Fruit fly (Drosophila melanogaster): ENCODE results near the gene CG7950.

CG7950 gene

dm6 chr3R:30100325-30100975 lies 43.8 kb downstream of the CG7950 start (continued):
- TF ChIP-seq fru (optimal IDR thresholded peaks at IDR 0.05), result no peak
- no peak for TF ChIP-seq seq (GFP tag; IDR thresholded peaks at IDR 0.05)
- peak; percentile 44 for TF ChIP-seq Med (GFP tag)
- TF ChIP-seq wdn (GFP tag; IDR thresholded peaks at IDR 0.05), result no peak
- TF ChIP-seq C15 (GFP tag; IDR thresholded peaks at IDR 0.05), result no peak
- no peak for TF ChIP-seq Elba2 (GFP tag; optimal IDR thresholded peaks at IDR 0.05)
- TF ChIP-seq CG4360 (GFP tag; IDR thresholded peaks at IDR 0.05), result no peak
- no peak for TF ChIP-seq CG1024 (GFP tag; IDR thresholded peaks at IDR 0.05)
- no peak for TF ChIP-seq CG10274 (GFP tag; optimal IDR thresholded peaks at IDR 0.05)
- TF ChIP-seq trem (tag; optimal IDR thresholded peaks at IDR 0.05), result no peak
- no peak for TF ChIP-seq CG7357 (GFP tag; IDR thresholded peaks at IDR 0.05)
- TF ChIP-seq p53 (GFP tag; optimal IDR thresholded peaks at IDR 0.05), result no peak
- TF ChIP-seq Scr (GFP tag; IDR thresholded peaks at IDR 0.05; ENCODE audit: partially characterized antibody), result no peak
- no peak for TF ChIP-seq Oaz (GFP tag; IDR thresholded peaks at IDR 0.05)
- TF ChIP-seq Ets97D (GFP tag; optimal IDR thresholded peaks at IDR 0.05), result no peak
- no peak for TF ChIP-seq Meics (GFP tag; optimal IDR thresholded peaks at IDR 0.05)
- no peak for TF ChIP-seq lov (optimal IDR thresholded peaks at IDR 0.05)
- no peak for TF ChIP-seq lov (GFP tag; IDR thresholded peaks at IDR 0.05)
- no peak for TF ChIP-seq CG6813 (GFP tag; optimal IDR thresholded peaks at IDR 0.05)
- no peak for TF ChIP-seq gsb-n (tag; optimal IDR thresholded peaks at IDR 0.05)
- no peak for TF ChIP-seq sob (GFP tag; IDR thresholded peaks at IDR 0.05)
- TF ChIP-seq sr (GFP tag; IDR thresholded peaks at IDR 0.05), result no peak

dm6 chr3R:30100976-30101332 lies 44.3 kb downstream of the CG7950 start:
- no peak for TF ChIP-seq CG8478 (optimal IDR thresholded peaks at IDR 0.05)
- 0 out of 2 replicates have a peak, but pooled peaks have one; percentile 13 for TF ChIP-seq Drgx (GFP tag; IDR thresholded peaks at IDR 0.05)
- no peak for TF ChIP-seq zfh1 (GFP tag; IDR thresholded peaks at IDR 0.05)
- peak in 1 of 2 experiments; percentile 11 for TF ChIP-seq Pdp1 (GFP tag; optimal IDR thresholded peaks at IDR 0.05)
- TF ChIP-seq disco-r (GFP tag; optimal IDR thresholded peaks at IDR 0.05), result no peak

dm6 chr3R:30101389-30101935 lies 44.8 kb downstream of the CG7950 start:
- TF ChIP-seq Med (GFP tag) (peak; percentile 51), CG11696 (GFP tag; IDR thresholded peaks at IDR 0.05) (peak; percentile 70), prd (optimal IDR thresholded peaks at IDR 0.05) (no peak), prd (GFP tag; IDR thresholded peaks at IDR 0.05) (peak; percentile 27; the same call in 1 of the 3 replicates), Drgx (GFP tag; IDR thresholded peaks at IDR 0.05) (peak; percentile 52), trem (tag; optimal IDR thresholded peaks at IDR 0.05) (no peak)

- TF ChIP-seq Doc3 (GFP tag; IDR thresholded peaks at IDR 0.05; ENCODE audit: partially characterized antibody) (no peak), chinmo (GFP tag; IDR thresholded peaks at IDR 0.05; ENCODE audit: partially characterized antibody) (0 out of 4 replicates have a peak, but pooled peaks have one; percentile 36), CG14441 (GFP tag; IDR thresholded peaks at IDR 0.05) (no peak), CG7963 (GFP tag; IDR thresholded peaks at IDR 0.05; ENCODE audit: partially characterized antibody) (no peak), Xbp1 (GFP tag; optimal IDR thresholded peaks at IDR 0.05) (no peak), Hmx (GFP tag; optimal IDR thresholded peaks at IDR 0.05) (no peak), crp (GFP tag; optimal IDR thresholded peaks at IDR 0.05) (no peak), Dp (GFP tag; optimal IDR thresholded peaks at IDR 0.05) (no peak), Meics (GFP tag; optimal IDR thresholded peaks at IDR 0.05) (peak; percentile 33), hth (optimal IDR thresholded peaks at IDR 0.05) (no peak), run (tag; optimal IDR thresholded peaks at IDR 0.05) (no peak), CG2120 (GFP tag; optimal IDR thresholded peaks at IDR 0.05) (no peak), CG1603 (tag; optimal IDR thresholded peaks at IDR 0.05) (no peak), CG1602 (GFP tag; optimal IDR thresholded peaks at IDR 0.05) (no peak), corto (GFP tag; optimal IDR thresholded peaks at IDR 0.05) (no peak), Atf3 (GFP tag; optimal IDR thresholded peaks at IDR 0.05) (no peak), CG10431 (GFP tag; optimal IDR thresholded peaks at IDR 0.05) (no peak)
These were observed 46.4 kb downstream of the CG7950 start for dm6 chr3R:30102806-30103619.
